Worm (Caenorhabditis elegans) whole organism, L3 larva: ENCODE results near the gene F08G12.1.

Source experiments
- mdl-1 ChIP-seq: fragments of 150-350 bp; optimal IDR thresholded peaks from 2 replicates; lab custom pipeline; 2014; ENCODE audit warnings: missing biosample characterization, missing genetic modification characterization

F08G12.1 gene

ce11 chrX:11252429-11252828 is 53.2 kb downstream of the F08G12.1 start (continued):
- no peak for TF ChIP-seq mdl-1 (tag; lab: Kevin White, UChicago)
